Worm (Caenorhabditis elegans) whole organism, L1 larva: ENCODE data around the gene str-220.
A peak's percentile ranks its signal among the peaks of the same experiment; 100 is the strongest.

Source experiments
- C04F5.9 ChIP-seq: sonication (generic microtip); optimal IDR thresholded peaks from 2 replicates; lab custom pipeline; 2016; ENCODE audit warnings: missing genetic modification characterization, missing compliant biosample characterization
- C16A3.4 ChIP-seq: fragments of 150-350 bp; optimal IDR thresholded peaks from 2 replicates; lab custom pipeline; 2014; ENCODE audit warnings: missing biosample characterization, missing genetic modification characterization
- C34B4.2 ChIP-seq: sonication (generic microtip); optimal IDR thresholded peaks from 2 replicates; lab custom pipeline; 2017; ENCODE audit warnings: mild to moderate bottlenecking, missing genetic modification characterization, missing compliant biosample characterization
- F16B12.6 ChIP-seq: fragments of 150-350 bp; optimal IDR thresholded peaks from 2 replicates; lab custom pipeline; 2014; ENCODE audit warnings: missing biosample characterization, missing genetic modification characterization
- ceh-8 ChIP-seq: fragments of 200-800 bp; sonication (Bioruptor generic); optimal IDR thresholded peaks from 2 replicates; lab custom pipeline; 2018; ENCODE audit warnings: mild to moderate bottlenecking, missing genetic modification characterization, moderate library complexity, missing compliant biosample characterization
- ceh-88 ChIP-seq: fragments of 200-800 bp; sonication (Bioruptor generic); IDR thresholded peaks from 2 replicates; pipeline ENCODE4 v1.3.6; 2022; ENCODE audit warnings: missing genetic modification characterization, missing compliant biosample characterization
- ceh-90 ChIP-seq: sonication (generic microtip); optimal IDR thresholded peaks from 2 replicates; lab custom pipeline; 2016; ENCODE audit warnings: missing genetic modification characterization, missing compliant biosample characterization
- dpl-1 ChIP-seq, 3 experiments: fragments of 150-350 bp in 2 of 3; sonication (generic microtip) in 1 of 3; optimal IDR thresholded peaks; 2 replicates each; lab custom pipeline; 2014 to 2017; ENCODE audit warnings: missing biosample characterization in 3 of 3, missing genetic modification characterization in 3 of 3, missing genetic modification reagents in 3 of 3
- efl-1 ChIP-seq, 4 experiments: fragments of 150-350 bp; optimal IDR thresholded peaks in 3 of 4; peaks in 1 of 4; 1 replicate in 1 of 4; 2 replicates in 3 of 4; lab custom pipeline; 2014; ENCODE audit warnings: missing biosample characterization in 2 of 4, missing genetic modification characterization in 2 of 4, missing genetic modification reagents in 2 of 4
- efl-3 ChIP-seq: fragments of 200-800 bp; sonication (Bioruptor generic); optimal IDR thresholded peaks from 2 replicates; lab custom pipeline; 2018; ENCODE audit warnings: mild to moderate bottlenecking, missing genetic modification characterization, missing compliant biosample characterization
- egl-13 ChIP-seq: sonication (generic microtip); optimal IDR thresholded peaks from 2 replicates; lab custom pipeline; 2016; ENCODE audit warnings: missing genotype, missing genetic modification reagents, missing genetic modification characterization, missing compliant biosample characterization
- elt-2 ChIP-seq: sonication (generic microtip); optimal IDR thresholded peaks from 2 replicates; lab custom pipeline; 2016; ENCODE audit warnings: missing genetic modification characterization, mild to moderate bottlenecking, inconsistent platforms, missing compliant biosample characterization, missing genetic modification reagents
- elt-3 ChIP-seq, 6 experiments: fragments of 150-350 bp in 1 of 6; sonication (generic microtip); optimal IDR thresholded peaks; 2 replicates each; lab custom pipeline; 2017 to 2018; ENCODE audit warnings: missing biosample characterization in 6 of 6, missing genetic modification characterization in 6 of 6, inconsistent platforms in 1 of 6
- ets-5 ChIP-seq: fragments of 200-800 bp; sonication (Bioruptor generic); IDR thresholded peaks from 2 replicates; pipeline ENCODE4 v1.3.6; 2022; ENCODE audit warnings: missing genetic modification characterization, missing compliant biosample characterization
- fkh-10 ChIP-seq: sonication (generic microtip); optimal IDR thresholded peaks from 2 replicates; lab custom pipeline; 2017; ENCODE audit warnings: missing biosample characterization, missing genetic modification reagents, missing genetic modification characterization
- fkh-8 ChIP-seq: sonication (generic microtip); optimal IDR thresholded peaks from 2 replicates; lab custom pipeline; 2016; ENCODE audit warnings: mild to moderate bottlenecking, missing genetic modification characterization, missing compliant biosample characterization
- grh-1 ChIP-seq: fragments of 200-800 bp; sonication (Bioruptor generic); IDR thresholded peaks from 2 replicates; pipeline ENCODE4 v1.3.6; 2022; ENCODE audit warnings: missing genetic modification reagents, missing genetic modification characterization, missing compliant biosample characterization
- hpl-2 ChIP-seq: fragments of 150-350 bp; optimal IDR thresholded peaks from 2 replicates; lab custom pipeline; 2014; ENCODE audit warnings: missing biosample characterization, missing genetic modification reagents, missing genetic modification characterization
- irx-1 ChIP-seq: sonication (generic microtip); optimal IDR thresholded peaks from 2 replicates; lab custom pipeline; 2016; ENCODE audit warnings: missing genetic modification characterization, missing compliant biosample characterization
- isw-1 ChIP-seq: fragments of 200-800 bp; sonication (Bioruptor generic); IDR thresholded peaks from 2 replicates; pipeline ENCODE4 v1.3.6; 2022; ENCODE audit warnings: missing genetic modification characterization, missing compliant biosample characterization
- jun-1 ChIP-seq: fragments of 150-350 bp; optimal IDR thresholded peaks from 2 replicates; lab custom pipeline; 2014; ENCODE audit warnings: missing biosample characterization, missing genetic modification reagents, missing genetic modification characterization
- lin-13 ChIP-seq: fragments of 150-350 bp; optimal IDR thresholded peaks from 2 replicates; lab custom pipeline; 2014; ENCODE audit warnings: missing biosample characterization, missing genetic modification reagents, missing genetic modification characterization
- lin-15B ChIP-seq: fragments of 150-350 bp; sonication (generic microtip); optimal IDR thresholded peaks from 3 replicates; lab custom pipeline; 2014; ENCODE audit warnings: missing biosample characterization, missing genetic modification characterization
- lin-35 ChIP-seq, 2 experiments: fragments of 150-350 bp; optimal IDR thresholded peaks; 2 replicates each; lab custom pipeline; 2014; ENCODE audit warnings: missing biosample characterization in 2 of 2, missing genetic modification characterization in 2 of 2, missing genetic modification reagents in 2 of 2
- mab-9 ChIP-seq: fragments of 200-800 bp; sonication (Bioruptor generic); IDR thresholded peaks from 2 replicates; pipeline ENCODE4 v1.3.6; 2022; ENCODE audit warnings: missing genetic modification reagents, missing genetic modification characterization, missing compliant biosample characterization
- mdl-1 ChIP-seq, 2 experiments: fragments of 150-350 bp; optimal IDR thresholded peaks; 2 replicates each; lab custom pipeline; 2014 to 2017; ENCODE audit warnings: missing biosample characterization in 2 of 2, missing genetic modification characterization in 2 of 2, inconsistent platforms in 1 of 2
- mef-2 ChIP-seq: fragments of 150-350 bp; optimal IDR thresholded peaks from 2 replicates; lab custom pipeline; 2014; ENCODE audit warnings: missing biosample characterization, missing genetic modification characterization
- nhr-12 ChIP-seq: sonication (generic microtip); optimal IDR thresholded peaks from 2 replicates; lab custom pipeline; 2017; ENCODE audit warnings: missing biosample characterization, missing genetic modification characterization
- nhr-20 ChIP-seq: sonication (generic microtip); optimal IDR thresholded peaks from 2 replicates; lab custom pipeline; 2016; ENCODE audit warnings: mild to moderate bottlenecking, missing genetic modification characterization, missing compliant biosample characterization
- nhr-237 ChIP-seq: fragments of 150-350 bp; optimal IDR thresholded peaks from 2 replicates; lab custom pipeline; 2014; ENCODE audit warnings: missing biosample characterization, missing genetic modification characterization
- nhr-28 ChIP-seq: fragments of 150-350 bp; optimal IDR thresholded peaks from 2 replicates; lab custom pipeline; 2014; ENCODE audit warnings: missing biosample characterization, missing genetic modification characterization
- nhr-47 ChIP-seq: sonication (generic microtip); optimal IDR thresholded peaks from 2 replicates; lab custom pipeline; 2016; ENCODE audit warnings: mild to moderate bottlenecking, missing genetic modification characterization, moderate library complexity, missing compliant biosample characterization
- nhr-71 ChIP-seq: sonication (generic microtip); optimal IDR thresholded peaks from 2 replicates; lab custom pipeline; 2016; ENCODE audit warnings: mild to moderate bottlenecking, missing genetic modification characterization, moderate library complexity, missing compliant biosample characterization
- nhr-77 ChIP-seq: fragments of 150-350 bp; optimal IDR thresholded peaks from 2 replicates; lab custom pipeline; 2014; ENCODE audit warnings: missing biosample characterization, missing genetic modification characterization
- nhr-85 ChIP-seq: sonication (generic microtip); peaks from one replicate; lab custom pipeline; 2016; ENCODE audit warnings: missing genetic modification characterization, inconsistent platforms, missing compliant biosample characterization
- nhr-90 ChIP-seq: sonication (generic microtip); optimal IDR thresholded peaks from 2 replicates; lab custom pipeline; 2016; ENCODE audit warnings: mild to moderate bottlenecking, missing genetic modification characterization, missing compliant biosample characterization; ENCODE audit not compliant: poor library complexity
- pax-3 ChIP-seq: fragments of 200-800 bp; sonication (Bioruptor generic); optimal IDR thresholded peaks from 2 replicates; lab custom pipeline; 2018; ENCODE audit warnings: mild to moderate bottlenecking, missing genetic modification characterization, moderate library complexity, missing compliant biosample characterization
- snpc-4 ChIP-seq: fragments of 150-350 bp; optimal IDR thresholded peaks from 2 replicates; lab custom pipeline; 2014; ENCODE audit warnings: missing biosample characterization, missing genetic modification characterization
- sox-4 ChIP-seq: sonication (generic microtip); optimal IDR thresholded peaks from 2 replicates; lab custom pipeline; 2016; ENCODE audit warnings: missing genetic modification characterization, missing compliant biosample characterization
- sptf-1 ChIP-seq: fragments of 150-350 bp; optimal IDR thresholded peaks from 2 replicates; lab custom pipeline; 2014; ENCODE audit warnings: missing biosample characterization, missing genetic modification characterization
- swsn-7 ChIP-seq: sonication (generic microtip); optimal IDR thresholded peaks from 2 replicates; lab custom pipeline; 2016; ENCODE audit warnings: missing genetic modification characterization, missing compliant biosample characterization
- tbx-2 ChIP-seq: sonication (generic microtip); optimal IDR thresholded peaks from 2 replicates; lab custom pipeline; 2016; ENCODE audit warnings: missing genetic modification characterization, missing compliant biosample characterization
- unc-130 ChIP-seq: fragments of 150-350 bp; optimal IDR thresholded peaks from 2 replicates; lab custom pipeline; 2017; ENCODE audit warnings: missing biosample characterization, missing genetic modification characterization, inconsistent platforms
- unc-30 ChIP-seq: sonication (generic microtip); optimal IDR thresholded peaks from 2 replicates; lab custom pipeline; 2017; ENCODE audit warnings: missing biosample characterization, missing genetic modification characterization
- unc-98 ChIP-seq: fragments of 200-800 bp; sonication (Bioruptor generic); IDR thresholded peaks from 2 replicates; pipeline ENCODE4 v1.3.6; 2022; ENCODE audit warnings: missing genetic modification characterization, missing compliant biosample characterization
- xbp-1 ChIP-seq: sonication (generic microtip); optimal IDR thresholded peaks from 2 replicates; lab custom pipeline; 2016; ENCODE audit warnings: missing genetic modification characterization, missing compliant biosample characterization
- zag-1 ChIP-seq: fragments of 150-350 bp; optimal IDR thresholded peaks from 2 replicates; lab custom pipeline; 2014; ENCODE audit warnings: missing biosample characterization, missing genetic modification characterization
- ztf-11 ChIP-seq, 2 experiments: sonication (generic microtip); optimal IDR thresholded peaks; 2 replicates each; lab custom pipeline; 2016 to 2017; ENCODE audit warnings: missing genetic modification characterization in 2 of 2, missing biosample characterization in 1 of 2, missing compliant biosample characterization in 1 of 2
- ztf-4 ChIP-seq: fragments of 150-350 bp; optimal IDR thresholded peaks from 2 replicates; lab custom pipeline; 2014; ENCODE audit warnings: missing biosample characterization, missing genetic modification characterization

str-220 gene

DNA sequence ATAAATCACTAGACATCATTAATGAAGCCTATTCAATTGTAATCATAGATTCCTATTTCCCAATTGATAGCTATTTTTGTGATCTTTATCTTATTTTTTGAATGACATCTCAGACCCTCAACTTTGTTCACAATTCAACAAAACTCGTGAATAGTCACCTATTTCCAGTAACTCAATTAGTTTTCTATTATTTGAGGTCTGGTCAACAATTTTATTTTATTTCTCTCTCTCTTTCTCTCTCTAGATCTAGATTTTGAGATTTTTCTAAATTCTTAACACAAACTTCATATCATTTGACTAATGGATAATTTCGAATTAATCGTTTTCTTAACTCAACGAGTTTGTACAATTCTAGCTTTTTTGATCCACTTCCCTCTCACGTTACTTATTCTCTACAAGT is 2.4 kb upstream of the str-220 start, which contains the start of gene str-1:
Gene str-1 (plus strand): TSS at position 301 of the 400 bp plus-strand sequence.
- TF ChIP-seq sox-4 (tag; lab: Kevin White, UChicago), result peak; percentile 39
- TF ChIP-seq lin-35 (GFP tag; optimal IDR thresholded peaks at IDR 0.05; lab: Kevin White, UChicago), result no peak
- no peak for TF ChIP-seq jun-1
- no peak for TF ChIP-seq lin-13
- TF ChIP-seq ceh-8 (GFP tag; lab: Kevin White, UChicago), result no peak
- TF ChIP-seq nhr-20 (tag; lab: Kevin White, UChicago), result no peak

DNA sequence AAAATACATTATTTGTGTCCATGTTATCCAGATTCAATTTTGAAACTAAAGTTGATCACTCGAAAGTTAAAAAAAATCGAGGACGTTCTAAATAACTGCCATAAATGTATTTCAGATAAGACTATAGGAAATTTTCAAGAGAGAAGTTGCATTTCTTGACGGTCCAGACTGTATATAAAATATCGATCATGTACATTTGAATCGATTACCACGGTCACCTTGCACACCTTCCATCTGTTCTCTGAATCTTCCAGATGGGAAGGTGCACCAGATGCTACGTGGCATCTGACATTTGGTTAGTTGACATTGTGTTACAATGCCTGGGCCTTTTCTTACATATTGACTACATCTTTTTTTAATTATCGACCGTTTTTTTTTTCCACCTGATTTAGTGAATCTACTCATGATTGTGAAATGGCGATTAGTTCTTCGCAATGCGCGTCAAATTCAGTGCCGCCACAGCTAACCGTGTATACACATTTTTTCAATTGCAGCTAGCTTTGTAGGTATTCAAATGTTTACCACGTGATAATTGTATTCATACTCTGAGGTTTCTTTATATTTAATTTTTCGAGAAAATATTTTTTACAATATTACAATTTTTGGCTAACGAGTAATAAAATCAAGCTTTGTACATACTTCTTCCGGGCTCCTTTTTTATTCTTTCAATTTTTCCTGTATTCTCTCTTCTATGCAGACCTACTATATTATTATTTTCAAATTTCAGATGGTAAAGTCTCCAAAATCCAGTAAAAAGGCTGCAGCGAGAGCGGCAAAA is 3.0 kb downstream of the str-220 start, which contains the start of gene skr-16:
Gene skr-16 (plus strand): TSS at position 728 of the 778 bp plus-strand sequence.
- TF ChIP-seq nhr-237 (tag; lab: Kevin White, UChicago) (no peak), elt-2 (no peak), nhr-12 (no peak), nhr-90 (tag; lab: Kevin White, UChicago) (no peak), nhr-28 (tag; lab: Kevin White, UChicago) (no peak), unc-30 (tag; lab: Kevin White, UChicago) (no peak), snpc-4 (tag; lab: Kevin White, UChicago) (peak; percentile 9), sptf-1 (tag; lab: Kevin White, UChicago) (no peak), irx-1 (tag; lab: Kevin White, UChicago) (no peak), egl-13 (tag; lab: Kevin White, UChicago) (no peak), dpl-1 (GFP tag; optimal IDR thresholded peaks at IDR 0.05; lab: Kevin White, UChicago) (peak; percentile 26 to 70 (median 27)), tbx-2 (tag; lab: Kevin White, UChicago) (no peak), ztf-4 (tag; lab: Kevin White, UChicago) (no peak), sox-4 (tag; lab: Kevin White, UChicago) (no peak), efl-1 (optimal IDR thresholded peaks at IDR 0.05; lab: Kevin White, UChicago) (peak; percentile 7 to 50), efl-1 (GFP tag; optimal IDR thresholded peaks at IDR 0.05 in 1 of 2; lab: Kevin White, UChicago) (peak; percentile 64 to 92), nhr-47 (tag; lab: Kevin White, UChicago) (peak; percentile 5), nhr-77 (tag; lab: Kevin White, UChicago) (no peak), hpl-2 (no peak), zag-1 (no peak), isw-1 (GFP tag; lab: Robert Waterston, UW) (no peak), pax-3 (no peak), fkh-8 (tag; lab: Kevin White, UChicago) (peak; percentile 6), C04F5.9 (tag; lab: Kevin White, UChicago) (no peak), C16A3.4 (no peak), swsn-7 (no peak), mef-2 (no peak), efl-3 (GFP tag; lab: Kevin White, UChicago) (no peak), ceh-88 (GFP tag; lab: Robert Waterston, UW) (no peak), unc-130 (tag; lab: Kevin White, UChicago) (no peak), ets-5 (no peak), ceh-90 (tag; lab: Kevin White, UChicago) (no peak), jun-1 (no peak), nhr-71 (tag; lab: Kevin White, UChicago) (no peak), lin-15B (tag; lab: Kevin White, UChicago) (no peak), ztf-11 (tag; optimal IDR thresholded peaks at IDR 0.05; lab: Kevin White, UChicago) (no peak), C34B4.2 (no peak), lin-35 (GFP tag; optimal IDR thresholded peaks at IDR 0.05; lab: Kevin White, UChicago) (peak; percentile 22 to 64), nhr-20 (tag; lab: Kevin White, UChicago) (no peak), fkh-10 (GFP tag; lab: Kevin White, UChicago) (no peak), xbp-1 (tag; lab: Kevin White, UChicago) (no peak), mdl-1 (tag; optimal IDR thresholded peaks at IDR 0.05; lab: Kevin White, UChicago) (peak in 1 of 2 experiments; percentile 47), nhr-85 (tag; lab: Kevin White, UChicago) (peak; percentile 55), mab-9 (GFP tag; lab: Robert Waterston, UW) (no peak), grh-1 (GFP tag; lab: Robert Waterston, UW) (no peak), F16B12.6 (tag; lab: Kevin White, UChicago) (peak; percentile 82), unc-98 (GFP tag; lab: Robert Waterston, UW) (no peak), elt-3 (tag; optimal IDR thresholded peaks at IDR 0.05; lab: Kevin White, UChicago) (no peak)
